Worm (Caenorhabditis elegans) whole organism, mixed stage, embryonic: ENCODE measurements around the gene let-413.
A peak's percentile ranks its signal among the peaks of the same experiment; 100 is the strongest.

ENCODE experiments used
- M03D4.4 ChIP-seq: sonication (generic microtip); optimal IDR thresholded peaks from 2 replicates; lab custom pipeline; 2017; ENCODE audit warnings: mild to moderate bottlenecking, missing genetic modification characterization, missing compliant biosample characterization
- bed-3 ChIP-seq: fragments of 200-800 bp; sonication (Bioruptor generic); optimal IDR thresholded peaks from 3 replicates; lab custom pipeline; 2018; ENCODE audit warnings: mild to moderate bottlenecking, missing genetic modification characterization, moderate library complexity, missing compliant biosample characterization
- blmp-1 ChIP-seq: fragments of 150-350 bp; optimal IDR thresholded peaks from 2 replicates; lab custom pipeline; 2014; ENCODE audit warnings: missing biosample characterization, missing genetic modification characterization
- ceh-39 ChIP-seq: fragments of 150-350 bp; optimal IDR thresholded peaks from 2 replicates; lab custom pipeline; 2014; ENCODE audit warnings: missing biosample characterization, missing genetic modification characterization
- ceh-43 ChIP-seq: fragments of 200-800 bp; sonication (Bioruptor generic); optimal IDR thresholded peaks from 2 replicates; lab custom pipeline; 2018; ENCODE audit warnings: mild to moderate bottlenecking, missing genetic modification characterization, moderate library complexity, missing compliant biosample characterization
- ceh-83 ChIP-seq: fragments of 200-800 bp; sonication (Bioruptor generic); optimal IDR thresholded peaks from 2 replicates; lab custom pipeline; 2018; ENCODE audit warnings: mild to moderate bottlenecking, missing genetic modification characterization, missing compliant biosample characterization
- ces-1 ChIP-seq: fragments of 150-350 bp; optimal IDR thresholded peaks from 2 replicates; lab custom pipeline; 2014; ENCODE audit warnings: missing biosample characterization, missing genetic modification reagents, missing genetic modification characterization
- cnd-1 ChIP-seq: fragments of 200-800 bp; sonication (Bioruptor generic); optimal IDR thresholded peaks from 2 replicates; lab custom pipeline; 2018; ENCODE audit warnings: mild to moderate bottlenecking, missing genetic modification characterization, missing compliant biosample characterization
- elt-1 ChIP-seq: sonication (generic microtip); optimal IDR thresholded peaks from 2 replicates; lab custom pipeline; 2017; ENCODE audit warnings: missing genetic modification characterization, mild to moderate bottlenecking, missing compliant biosample characterization, antibody characterized with exemption, moderate library complexity, borderline replicate concordance; ENCODE audit not compliant: insufficient read depth
- elt-3 ChIP-seq: fragments of 150-350 bp; optimal IDR thresholded peaks from 2 replicates; lab custom pipeline; 2014; ENCODE audit warnings: missing biosample characterization, missing genetic modification characterization
- flh-1 ChIP-seq: fragments of 200-800 bp; sonication (Bioruptor generic); optimal IDR thresholded peaks from 2 replicates; lab custom pipeline; 2018; ENCODE audit warnings: mild to moderate bottlenecking, missing genetic modification characterization, moderate library complexity, missing compliant biosample characterization
- hlh-1 ChIP-seq: fragments of 150-350 bp; optimal IDR thresholded peaks from 2 replicates; lab custom pipeline; 2014; ENCODE audit warnings: missing biosample characterization, missing genetic modification reagents, missing genetic modification characterization
- lin-13 ChIP-seq: fragments of 150-350 bp; optimal IDR thresholded peaks from 2 replicates; lab custom pipeline; 2014; ENCODE audit warnings: missing biosample characterization, missing genetic modification characterization
- lsy-2 ChIP-seq: fragments of 150-350 bp; optimal IDR thresholded peaks from 2 replicates; lab custom pipeline; 2014; ENCODE audit warnings: missing biosample characterization, missing genetic modification characterization
- mab-5 ChIP-seq: fragments of 150-350 bp; optimal IDR thresholded peaks from 2 replicates; lab custom pipeline; 2014; ENCODE audit warnings: missing biosample characterization, missing genetic modification characterization
- mep-1 ChIP-seq: fragments of 150-350 bp; optimal IDR thresholded peaks from 2 replicates; lab custom pipeline; 2017; ENCODE audit warnings: missing biosample characterization, missing genetic modification reagents, missing genetic modification characterization, inconsistent platforms
- mls-2 ChIP-seq: sonication (generic microtip); optimal IDR thresholded peaks from 2 replicates; lab custom pipeline; 2016; ENCODE audit warnings: mild to moderate bottlenecking, missing genetic modification characterization, moderate library complexity, missing compliant biosample characterization
- nhr-12 ChIP-seq: fragments of 150-350 bp; optimal IDR thresholded peaks from 2 replicates; lab custom pipeline; 2014; ENCODE audit warnings: missing biosample characterization, missing genetic modification characterization
- nhr-2 ChIP-seq: fragments of 150-350 bp; optimal IDR thresholded peaks from 2 replicates; lab custom pipeline; 2014; ENCODE audit warnings: missing biosample characterization, missing genetic modification characterization
- nhr-237 ChIP-seq: fragments of 150-350 bp; optimal IDR thresholded peaks from 2 replicates; lab custom pipeline; 2014; ENCODE audit warnings: missing biosample characterization, missing genetic modification characterization
- nhr-28 ChIP-seq: fragments of 150-350 bp; optimal IDR thresholded peaks from 2 replicates; lab custom pipeline; 2014; ENCODE audit warnings: missing biosample characterization, missing genetic modification characterization
- pha-4 ChIP-seq: fragments of 150-350 bp; optimal IDR thresholded peaks from 2 replicates; lab custom pipeline; 2018; ENCODE audit warnings: missing biosample characterization, missing genetic modification reagents, missing genetic modification characterization
- sem-2 ChIP-seq: fragments of 200-800 bp; sonication (Bioruptor generic); optimal IDR thresholded peaks from 2 replicates; lab custom pipeline; 2018; ENCODE audit warnings: mild to moderate bottlenecking, missing genetic modification characterization, missing compliant biosample characterization
- snpc-4 ChIP-seq: fragments of 150-350 bp; optimal IDR thresholded peaks from 2 replicates; lab custom pipeline; 2014; ENCODE audit warnings: missing biosample characterization, missing genetic modification characterization
- sptf-1 ChIP-seq: sonication (generic microtip); optimal IDR thresholded peaks from 2 replicates; lab custom pipeline; 2017; ENCODE audit warnings: mild to moderate bottlenecking, missing genetic modification characterization, moderate library complexity, missing compliant biosample characterization
- tbx-8 ChIP-seq: fragments of 200-800 bp; sonication (Bioruptor generic); optimal IDR thresholded peaks from 2 replicates; lab custom pipeline; 2018; ENCODE audit warnings: mild to moderate bottlenecking, missing genetic modification characterization, moderate library complexity, missing compliant biosample characterization
- unc-120 ChIP-seq: sonication (generic microtip); optimal IDR thresholded peaks from 2 replicates; lab custom pipeline; 2017; ENCODE audit warnings: missing genetic modification characterization, missing compliant biosample characterization; ENCODE audit not compliant: poor library complexity, severe bottlenecking
- unc-39 ChIP-seq: fragments of 150-350 bp; optimal IDR thresholded peaks from 2 replicates; lab custom pipeline; 2014; ENCODE audit warnings: missing biosample characterization, missing genetic modification characterization
- unc-62 ChIP-seq: fragments of 150-350 bp; optimal IDR thresholded peaks from 2 replicates; lab custom pipeline; 2014; ENCODE audit warnings: missing biosample characterization, missing genetic modification reagents, missing genetic modification characterization
- zip-8 ChIP-seq: fragments of 150-350 bp; optimal IDR thresholded peaks from 2 replicates; lab custom pipeline; 2014; ENCODE audit warnings: missing biosample characterization, missing genetic modification characterization
- ztf-11 ChIP-seq: fragments of 150-350 bp; optimal IDR thresholded peaks from 2 replicates; lab custom pipeline; 2014; ENCODE audit warnings: missing biosample characterization, missing genetic modification characterization

The let-413 gene

DNA sequence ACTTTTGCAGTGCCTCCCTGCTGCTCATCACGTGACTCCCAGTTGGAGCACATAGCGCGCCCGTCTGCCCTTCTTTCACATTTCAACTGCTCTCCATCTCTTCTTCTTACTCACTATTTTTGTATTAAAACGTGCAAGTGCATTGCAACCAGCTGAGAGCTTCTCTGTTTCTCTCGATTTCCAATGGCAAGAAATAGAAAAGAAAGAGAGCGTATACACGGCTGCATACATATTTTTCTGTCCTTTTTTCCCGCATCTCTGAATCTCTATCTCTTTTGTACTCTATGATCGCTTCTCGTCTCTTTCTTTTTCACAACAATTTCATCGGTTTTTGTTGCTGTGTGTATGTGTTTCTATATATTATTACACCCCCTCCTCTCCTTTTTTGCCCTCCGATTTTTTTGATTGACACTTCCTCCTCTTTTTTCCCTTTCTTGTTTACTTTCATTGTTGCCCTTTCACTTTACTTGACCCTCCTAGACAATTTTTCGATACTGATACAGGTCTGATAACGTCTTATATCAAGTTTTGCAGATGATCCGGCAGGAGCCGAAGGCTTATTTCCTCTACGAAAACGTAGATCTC, 23.4 kb upstream of the let-413 start, which contains the start of gene Y97E10AR.1 (continued):
- no peak for TF ChIP-seq nhr-28 (tag; lab: Kevin White, UChicago)
- peak; percentile 55 for TF ChIP-seq blmp-1
- TF ChIP-seq ceh-43 = no peak

DNA sequence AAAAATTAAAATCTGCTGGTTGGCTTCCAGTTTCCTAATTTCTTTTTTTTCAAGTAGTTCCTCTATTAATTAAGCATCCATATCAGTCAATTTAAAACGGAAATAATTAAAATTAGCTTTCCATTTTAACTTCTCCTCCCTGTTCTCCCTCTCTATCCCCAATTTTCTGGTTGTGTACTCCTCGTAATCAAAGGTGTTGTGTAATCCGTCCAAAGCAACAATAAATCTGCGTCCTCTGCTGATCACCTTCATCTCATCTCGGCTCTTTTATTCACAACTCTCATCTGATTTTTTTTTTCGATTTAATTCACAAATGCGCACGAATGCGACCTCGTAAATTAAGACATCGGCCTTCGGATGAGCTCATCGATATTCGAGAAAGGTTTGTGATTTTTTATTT, 18.3 kb upstream of the let-413 start, which contains the start of gene Y97E10AR.2:
Gene Y97E10AR.2, plus strand, starts transcription at position 301 of the 400 bp plus-strand sequence.
- TF ChIP-seq hlh-1 (peak; percentile 26), unc-62 (GFP tag; lab: Kevin White, UChicago) (no peak)
- TF ChIP-seq, all 35 proteins: peak for 1

DNA sequence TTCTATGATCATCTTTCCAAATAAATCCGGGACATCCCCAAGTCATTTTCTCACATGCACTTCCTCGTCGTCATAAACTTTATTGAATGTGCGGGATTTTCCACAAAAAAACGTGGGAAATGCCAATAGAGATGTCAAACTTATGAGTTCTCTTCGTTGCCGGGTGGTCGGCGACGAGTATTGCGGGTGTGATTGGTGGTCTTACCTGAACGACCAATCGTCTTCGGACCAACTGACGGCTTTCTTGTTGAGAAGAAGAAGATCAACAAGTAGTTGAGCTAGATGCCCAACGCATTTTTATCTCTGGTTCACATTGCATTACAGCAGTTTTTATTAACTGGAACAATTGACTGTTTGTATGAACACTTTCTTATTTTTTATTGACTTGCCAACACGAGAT, 17.6 kb upstream of the let-413 start:
- TF ChIP-seq ztf-11 (tag; lab: Kevin White, UChicago) (no peak), hlh-1 (peak; percentile 53), ceh-83 (GFP tag; lab: Kevin White, UChicago) (no peak), zip-8 (no peak)

DNA sequence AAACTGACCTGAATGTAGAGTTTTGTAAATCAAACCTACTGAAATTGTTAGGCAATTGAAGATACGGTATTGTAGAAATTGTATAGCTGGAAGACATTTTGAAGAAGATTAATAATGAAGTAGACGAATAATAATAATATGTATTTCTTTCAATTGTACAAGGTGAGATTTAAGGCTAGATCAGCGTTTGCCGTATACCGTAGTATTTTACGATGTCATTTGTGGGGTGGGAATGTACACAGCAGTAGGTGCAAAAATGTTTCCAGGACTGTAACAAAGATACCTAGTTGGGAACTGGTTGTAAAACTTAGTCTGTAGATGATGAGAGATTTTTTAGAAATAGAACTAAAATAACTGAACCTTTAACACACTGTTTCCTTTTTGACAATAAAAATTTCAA, 17.0 kb upstream of the let-413 start, which contains the start of gene ceh-76:
Gene ceh-76, minus strand, starts transcription at position 101 of the 400 bp plus-strand sequence.
- TF ChIP-seq pha-4 (tag; lab: Kevin White, UChicago) (no peak), nhr-2 (tag; lab: Kevin White, UChicago) (no peak), lsy-2 (tag; lab: Kevin White, UChicago) (no peak), flh-1 (GFP tag; lab: Kevin White, UChicago) (no peak), elt-1 (tag; lab: Kevin White, UChicago) (no peak), sem-2 (GFP tag; lab: Kevin White, UChicago) (no peak), bed-3 (GFP tag; lab: Kevin White, UChicago) (no peak), elt-3 (tag; lab: Kevin White, UChicago) (no peak), nhr-12 (no peak), nhr-237 (tag; lab: Kevin White, UChicago) (no peak), hlh-1 (no peak)

DNA sequence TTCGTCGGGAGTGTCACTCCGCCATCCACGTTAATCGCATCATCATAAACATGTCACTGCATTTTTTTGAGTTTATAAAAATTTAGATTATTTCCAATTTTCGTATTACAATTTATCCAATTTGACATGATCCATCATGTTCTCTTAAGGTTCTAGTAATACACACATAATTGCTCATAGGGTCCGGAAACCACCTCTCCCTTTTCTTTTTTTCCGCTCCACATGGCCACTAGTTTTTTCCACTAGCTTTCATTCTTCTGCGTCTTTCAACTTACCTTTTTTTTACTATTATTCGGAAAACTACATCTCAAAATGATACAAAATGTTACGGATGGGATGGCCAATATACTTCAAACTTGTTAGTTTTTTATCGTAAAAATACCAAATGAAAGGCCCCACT, 8.3 kb upstream of the let-413 start, which contains the start of gene Y97E10AL.1:
Gene Y97E10AL.1, plus strand, starts transcription at position 301 of the 400 bp plus-strand sequence.
- no peak for TF ChIP-seq sptf-1 (tag; lab: Kevin White, UChicago)
- TF ChIP-seq snpc-4 (tag; lab: Kevin White, UChicago) = no peak
- TF ChIP-seq mab-5 = no peak
- TF ChIP-seq lin-13 = no peak
- TF ChIP-seq unc-120 (tag; lab: Kevin White, UChicago) = no peak
- TF ChIP-seq M03D4.4 (tag; lab: Kevin White, UChicago) = no peak
- TF ChIP-seq nhr-28 (tag; lab: Kevin White, UChicago) = no peak

DNA sequence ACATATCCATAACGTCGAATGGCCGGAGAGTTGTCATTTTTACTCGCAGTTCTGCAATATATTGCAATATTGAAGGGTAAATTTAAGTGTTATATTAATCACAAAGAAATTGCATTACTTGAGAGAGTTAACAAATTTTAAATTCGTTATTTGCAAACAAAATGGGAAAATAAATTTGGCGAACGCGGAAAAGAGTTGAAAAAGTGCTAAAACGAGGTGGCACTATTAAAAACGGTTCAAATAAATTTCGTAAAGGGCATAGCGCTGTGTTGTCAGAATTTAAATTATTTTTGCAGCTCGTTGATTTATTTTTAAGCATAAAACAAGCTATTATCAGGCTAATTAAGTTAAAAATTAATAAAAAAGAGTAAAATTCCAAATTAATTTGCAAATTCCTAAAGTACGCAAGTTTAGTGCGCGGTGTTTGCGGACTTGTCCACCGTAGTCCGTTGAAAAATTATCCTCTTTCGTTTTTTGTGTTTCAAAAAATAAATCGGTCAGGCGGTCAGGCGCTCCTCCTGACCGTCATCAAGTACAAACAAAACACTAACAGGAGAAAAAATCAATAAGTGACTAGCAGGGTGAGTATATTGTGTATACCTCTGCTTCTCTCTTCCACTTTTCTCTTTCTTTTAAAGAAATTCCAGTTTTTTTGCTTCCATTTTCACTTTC, 5.9 kb upstream of the let-413 start, which contains the start of the genes natb-1 and abhd-12:
Gene natb-1, minus strand, starts transcription at position 51 of the 672 bp plus-strand sequence.
Gene abhd-12, plus strand, starts transcription at position 499 of the 672 bp plus-strand sequence.
- TF ChIP-seq mep-1 (tag; lab: Kevin White, UChicago) (peak; percentile 33), sem-2 (GFP tag; lab: Kevin White, UChicago) (no peak), cnd-1 (tag; lab: Kevin White, UChicago) (no peak), hlh-1 (no peak), bed-3 (GFP tag; lab: Kevin White, UChicago) (no peak), unc-39 (tag; lab: Kevin White, UChicago) (no peak), ceh-39 (tag; lab: Kevin White, UChicago) (no peak), zip-8 (no peak), mab-5 (no peak), pha-4 (tag; lab: Kevin White, UChicago) (no peak), unc-62 (GFP tag; lab: Kevin White, UChicago) (no peak), nhr-237 (tag; lab: Kevin White, UChicago) (no peak), elt-1 (tag; lab: Kevin White, UChicago) (no peak), mls-2 (no peak), lsy-2 (tag; lab: Kevin White, UChicago) (peak; percentile 94), tbx-8 (no peak), ceh-83 (GFP tag; lab: Kevin White, UChicago) (no peak), ces-1 (GFP tag; lab: Kevin White, UChicago) (peak; percentile 83), flh-1 (GFP tag; lab: Kevin White, UChicago) (no peak)
